Fruit fly (Drosophila melanogaster): ENCODE data around the gene 5PtaseI.

5PtaseI gene

DNA sequence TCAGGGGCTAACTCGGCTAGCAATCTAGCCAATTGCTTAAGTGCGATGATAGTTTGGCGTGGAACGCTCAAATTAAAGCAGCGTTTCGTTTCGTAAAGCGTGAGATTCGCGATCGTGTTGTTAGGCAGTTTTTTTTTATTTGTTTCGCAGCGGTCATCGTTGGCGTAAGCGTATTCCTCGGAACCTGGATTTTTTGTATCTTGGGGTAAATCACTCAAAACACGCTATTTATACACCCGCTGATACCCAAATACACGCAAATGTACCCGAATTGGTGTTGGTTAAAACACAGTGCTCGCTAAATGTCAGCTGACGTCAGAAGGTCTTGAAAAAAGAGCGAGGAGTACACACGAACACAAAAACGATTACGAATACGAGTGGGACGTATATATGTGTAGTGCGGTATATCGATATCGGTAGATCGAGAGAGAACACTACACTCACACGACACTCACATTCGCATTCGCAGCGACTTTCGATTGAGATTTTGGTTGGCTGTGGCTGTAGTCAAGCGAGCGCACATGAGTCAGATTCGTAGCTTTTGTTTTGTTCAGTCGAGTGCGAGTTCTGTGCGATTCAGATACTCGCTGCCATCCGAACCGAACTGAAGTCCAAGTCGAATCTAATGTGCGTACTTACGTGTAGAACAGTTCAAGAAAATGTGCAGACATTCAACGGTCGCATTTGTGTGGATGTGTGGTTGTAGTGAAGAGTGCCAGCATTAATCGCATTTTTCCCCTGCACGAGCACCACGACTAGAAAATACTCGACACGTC is 5.0 kb upstream of the 5PtaseI start (continued):
- TF ChIP-seq CG4404 (GFP tag; IDR thresholded peaks at IDR 0.05) (no peak), kah (GFP tag; optimal IDR thresholded peaks at IDR 0.05) (peak; percentile 17), CG13894 (tag; optimal IDR thresholded peaks at IDR 0.05) (peak; percentile 89), schlank (tag; optimal IDR thresholded peaks at IDR 0.05) (peak; percentile 3), abd-A (tag; optimal IDR thresholded peaks at IDR 0.05) (peak; percentile 80), CG17328 (GFP tag; IDR thresholded peaks at IDR 0.05) (no peak), D19B (GFP tag; optimal IDR thresholded peaks at IDR 0.05) (no peak), Eip74EF (GFP tag; optimal IDR thresholded peaks at IDR 0.05) (peak in 1 of 2 experiments; percentile 35), caup (GFP tag; optimal IDR thresholded peaks at IDR 0.05; ENCODE audit: severe bottlenecking) (peak; percentile 39), Dp (GFP tag; optimal IDR thresholded peaks at IDR 0.05) (peak; percentile 31), CG11696 (GFP tag; IDR thresholded peaks at IDR 0.05) (no peak), CG6254 (GFP tag; optimal IDR thresholded peaks at IDR 0.05) (no peak), CG16815 (GFP tag; optimal IDR thresholded peaks at IDR 0.05) (no peak), insv (GFP tag; optimal IDR thresholded peaks at IDR 0.05) (peak in 1 of 2 experiments; percentile 5), TFAM (GFP tag; optimal IDR thresholded peaks at IDR 0.05) (no peak), ken (GFP tag; IDR thresholded peaks at IDR 0.05) (no peak), Sry-β (GFP tag; optimal IDR thresholded peaks at IDR 0.05) (peak; percentile 40), Fer1 (GFP tag; optimal IDR thresholded peaks at IDR 0.05) (peak; percentile 70), Dek (tag; optimal IDR thresholded peaks at IDR 0.05) (no peak), CG7786 (GFP tag; optimal IDR thresholded peaks at IDR 0.05) (no peak), CG8281 (tag; optimal IDR thresholded peaks at IDR 0.05) (no peak), CG10654 (GFP tag; optimal IDR thresholded peaks at IDR 0.05) (no peak), CG7372 (GFP tag; IDR thresholded peaks at IDR 0.05) (no peak), Spps (tag; optimal IDR thresholded peaks at IDR 0.05) (no peak), gem (tag; optimal IDR thresholded peaks at IDR 0.05) (no peak), sim (GFP tag; IDR thresholded peaks at IDR 0.05) (no peak), nau (GFP tag; optimal IDR thresholded peaks at IDR 0.05) (peak; percentile 5), CG6854 (GFP tag; optimal IDR thresholded peaks at IDR 0.05) (peak; percentile 10), Lhr (GFP tag; optimal IDR thresholded peaks at IDR 0.05) (no peak), CG3726 (GFP tag; IDR thresholded peaks at IDR 0.05) (no peak), NC2β (GFP tag; optimal IDR thresholded peaks at IDR 0.05) (no peak), Scr (GFP tag; IDR thresholded peaks at IDR 0.05; ENCODE audit: partially characterized antibody) (no peak), crc (GFP tag; optimal IDR thresholded peaks at IDR 0.05) (peak; percentile 10), Sox100B (GFP tag; optimal IDR thresholded peaks at IDR 0.05) (no peak), Taf1 (GFP tag; IDR thresholded peaks at IDR 0.05) (no peak), az2 (GFP tag; optimal IDR thresholded peaks at IDR 0.05) (no peak), bbx (GFP tag; IDR thresholded peaks at IDR 0.05; ENCODE audit: partially characterized antibody) (no peak), Deaf1 (tag; optimal IDR thresholded peaks at IDR 0.05) (peak; percentile 94), CG4328 (GFP tag; optimal IDR thresholded peaks at IDR 0.05) (no peak), p53 (GFP tag; optimal IDR thresholded peaks at IDR 0.05) (peak; percentile 42), br (optimal IDR thresholded peaks at IDR 0.05) (no peak), CG18599 (GFP tag; optimal IDR thresholded peaks at IDR 0.05) (no peak), Bdp1 (GFP tag; optimal IDR thresholded peaks at IDR 0.05) (no peak), cad (GFP tag; optimal IDR thresholded peaks at IDR 0.05) (no peak), CG15479 (GFP tag; optimal IDR thresholded peaks at IDR 0.05) (peak; percentile 65), CG3995 (GFP tag; optimal IDR thresholded peaks at IDR 0.05) (peak; percentile 65), CHES-1-like (GFP tag; optimal IDR thresholded peaks at IDR 0.05) (peak; percentile 10), klu (GFP tag; IDR thresholded peaks at IDR 0.05) (no peak), bab2 (GFP tag; optimal IDR thresholded peaks at IDR 0.05) (no peak)
